Worm (Caenorhabditis elegans) whole organism, L1 larva: ENCODE data around the gene ssr-2.
A peak's percentile ranks its signal among the peaks of the same experiment; 100 is the strongest.

Source experiments
- C04F5.9 ChIP-seq: sonication (generic microtip); optimal IDR thresholded peaks from 2 replicates; lab custom pipeline; 2016; ENCODE audit warnings: missing genetic modification characterization, missing compliant biosample characterization
- aly-2 ChIP-seq: fragments of 150-350 bp; optimal IDR thresholded peaks from 2 replicates; lab custom pipeline; 2014; ENCODE audit warnings: missing biosample characterization, missing genetic modification characterization
- ama-1 ChIP-seq: fragments of 150-350 bp; optimal IDR thresholded peaks from 2 replicates; lab custom pipeline; 2014
- elt-3 ChIP-seq, 6 experiments: fragments of 150-350 bp in 1 of 6; sonication (generic microtip); optimal IDR thresholded peaks; 2 replicates each; lab custom pipeline; 2017 to 2018; ENCODE audit warnings: missing biosample characterization in 6 of 6, missing genetic modification characterization in 6 of 6, inconsistent platforms in 1 of 6
- lin-35 ChIP-seq, 2 experiments: fragments of 150-350 bp; optimal IDR thresholded peaks; 2 replicates each; lab custom pipeline; 2014; ENCODE audit warnings: missing biosample characterization in 2 of 2, missing genetic modification characterization in 2 of 2, missing genetic modification reagents in 2 of 2
- mdl-1 ChIP-seq, 2 experiments: fragments of 150-350 bp; optimal IDR thresholded peaks; 2 replicates each; lab custom pipeline; 2014 to 2017; ENCODE audit warnings: missing biosample characterization in 2 of 2, missing genetic modification characterization in 2 of 2, inconsistent platforms in 1 of 2
- nhr-11 ChIP-seq: fragments of 150-350 bp; optimal IDR thresholded peaks from 2 replicates; lab custom pipeline; 2014; ENCODE audit warnings: missing biosample characterization, missing genetic modification characterization
- nhr-28 ChIP-seq: fragments of 150-350 bp; optimal IDR thresholded peaks from 2 replicates; lab custom pipeline; 2014; ENCODE audit warnings: missing biosample characterization, missing genetic modification characterization
- pqm-1 ChIP-seq: sonication (generic microtip); optimal IDR thresholded peaks from 3 replicates; lab custom pipeline; 2017; ENCODE audit warnings: missing biosample characterization, missing genetic modification characterization
- skn-1 ChIP-seq: fragments of 150-350 bp; optimal IDR thresholded peaks from 2 replicates; lab custom pipeline; 2014; ENCODE audit warnings: missing biosample characterization, missing genetic modification characterization
- ztf-11 ChIP-seq, 2 experiments: sonication (generic microtip); optimal IDR thresholded peaks; 2 replicates each; lab custom pipeline; 2016 to 2017; ENCODE audit warnings: missing genetic modification characterization in 2 of 2, missing biosample characterization in 1 of 2, missing compliant biosample characterization in 1 of 2
- ztf-4 ChIP-seq: fragments of 150-350 bp; optimal IDR thresholded peaks from 2 replicates; lab custom pipeline; 2014; ENCODE audit warnings: missing biosample characterization, missing genetic modification characterization

ce11 chrX:2838619-2839018 is 11.1 kb upstream of the ssr-2 start:
- no peak for TF ChIP-seq ama-1 (lab: Kevin White, UChicago)
- peak; percentile 25 for TF ChIP-seq pqm-1 (tag; lab: Kevin White, UChicago)
- no peak for TF ChIP-seq nhr-11 (tag; lab: Kevin White, UChicago)
- TF ChIP-seq elt-3 (tag; optimal IDR thresholded peaks at IDR 0.05; lab: Kevin White, UChicago): peak in 1 of 6 experiments; percentile 4
- no peak for TF ChIP-seq mdl-1 (tag; optimal IDR thresholded peaks at IDR 0.05; lab: Kevin White, UChicago)
- TF ChIP-seq ztf-11 (tag; optimal IDR thresholded peaks at IDR 0.05; lab: Kevin White, UChicago): no peak
- TF ChIP-seq aly-2 (tag; lab: Kevin White, UChicago): no peak
- no peak for TF ChIP-seq nhr-28 (tag; lab: Kevin White, UChicago)
- no peak for TF ChIP-seq skn-1 (tag; lab: Kevin White, UChicago)
- no peak for TF ChIP-seq C04F5.9 (tag; lab: Kevin White, UChicago)
- TF ChIP-seq ztf-4 (tag; lab: Kevin White, UChicago): no peak
- TF ChIP-seq lin-35 (GFP tag; optimal IDR thresholded peaks at IDR 0.05; lab: Kevin White, UChicago): peak in 1 of 2 experiments; percentile 16
